Worm (Caenorhabditis elegans): ENCODE results near the gene Y119D3B.21.

DNA sequence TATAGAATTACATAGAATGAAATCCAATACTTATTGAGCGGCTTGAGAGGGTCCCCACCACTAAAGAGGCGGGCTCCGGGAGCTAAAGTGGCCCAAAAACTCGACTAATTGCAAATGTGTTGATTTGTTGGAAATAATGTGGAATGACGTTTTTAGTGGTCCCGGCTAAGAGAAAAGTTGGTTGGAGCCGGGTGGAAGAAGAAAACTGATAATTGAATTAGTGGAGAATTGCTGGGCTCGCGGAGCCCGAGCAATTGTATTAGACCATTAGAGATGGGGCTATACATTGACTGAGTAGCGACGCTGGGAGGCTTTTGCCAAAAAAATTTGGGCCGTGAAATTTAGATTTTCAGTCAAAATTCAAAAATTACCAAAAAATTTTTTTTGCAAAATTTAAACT, 10.8 kb downstream of the Y119D3B.21 start:
- TF ChIP-seq unc-62 (GFP tag; optimal IDR thresholded peaks at IDR 0.05) = no peak
- TF ChIP-seq ceh-79 (tag; optimal IDR thresholded peaks at IDR 0.05) = no peak
- no peak for TF ChIP-seq nhr-27 (tag; optimal IDR thresholded peaks at IDR 0.05)
- no peak for TF ChIP-seq Y67H2A.10 (GFP tag; conservative IDR thresholded peaks at IDR 0.05)
- no peak for TF ChIP-seq ceh-100 (GFP tag; IDR thresholded peaks at IDR 0.05)

Measured in whole organism, young adult.